Worm (Caenorhabditis elegans) whole organism, early embryonic: Measurements from ENCODE around the gene abu-6.

ENCODE experiments used
- B0310.2 ChIP-seq: sonication (generic microtip); optimal IDR thresholded peaks from 2 replicates; lab custom pipeline; 2016; ENCODE audit warnings: mild to moderate bottlenecking, missing genetic modification characterization, missing compliant biosample characterization
- F13C5.2 ChIP-seq: sonication (generic microtip); optimal IDR thresholded peaks from 2 replicates; lab custom pipeline; 2017; ENCODE audit warnings: mild to moderate bottlenecking, missing genetic modification characterization, inconsistent platforms, missing compliant biosample characterization
- aly-1 ChIP-seq: sonication (generic microtip); optimal IDR thresholded peaks from 2 replicates; lab custom pipeline; 2016; ENCODE audit warnings: missing genetic modification characterization, missing compliant biosample characterization
- ama-1 ChIP-seq: fragments of 150-350 bp; optimal IDR thresholded peaks from 2 replicates; lab custom pipeline; 2014
- flt-1 ChIP-seq: fragments of 200-800 bp; sonication (Bioruptor generic); IDR thresholded peaks from 2 replicates; pipeline ENCODE4 v1.3.6; 2022; ENCODE audit warnings: missing genetic modification characterization, missing compliant biosample characterization
- hmg-4 ChIP-seq: fragments of 200-800 bp; sonication (Bioruptor generic); optimal IDR thresholded peaks from 2 replicates; lab custom pipeline; 2018; ENCODE audit warnings: mild to moderate bottlenecking, missing genetic modification characterization, missing compliant biosample characterization
- hnd-1 ChIP-seq: sonication (generic microtip); optimal IDR thresholded peaks from 2 replicates; lab custom pipeline; 2016; ENCODE audit warnings: missing genetic modification characterization, missing compliant biosample characterization
- pes-1 ChIP-seq: fragments of 200-800 bp; sonication (Bioruptor generic); IDR thresholded peaks from 2 replicates; pipeline ENCODE4 v1.3.6; 2022; ENCODE audit warnings: missing genetic modification reagents, missing genetic modification characterization, missing compliant biosample characterization
- scrt-1 ChIP-seq: fragments of 200-800 bp; sonication (Bioruptor generic); IDR thresholded peaks from 2 replicates; pipeline ENCODE4 v1.3.6; 2022; ENCODE audit warnings: missing genetic modification characterization, missing compliant biosample characterization
- sea-1 ChIP-seq: fragments of 200-800 bp; sonication (Bioruptor generic); conservative IDR thresholded peaks from 2 replicates; pipeline ENCODE4 v1.3.6; 2022; ENCODE audit warnings: missing genetic modification characterization, missing compliant biosample characterization
- tbx-11 ChIP-seq: fragments of 200-800 bp; sonication (Bioruptor generic); IDR thresholded peaks from 2 replicates; pipeline ENCODE4 v1.3.6; 2022; ENCODE audit warnings: missing genetic modification characterization, missing compliant biosample characterization
- tbx-37 ChIP-seq: fragments of 200-800 bp; sonication (Bioruptor generic); conservative IDR thresholded peaks from 2 replicates; pipeline ENCODE4 v1.3.6; 2022; ENCODE audit warnings: missing genetic modification reagents, missing genetic modification characterization, missing compliant biosample characterization
- tra-4 ChIP-seq: sonication (generic microtip); optimal IDR thresholded peaks from 2 replicates; lab custom pipeline; 2017; ENCODE audit warnings: missing genetic modification characterization, missing compliant biosample characterization

DNA sequence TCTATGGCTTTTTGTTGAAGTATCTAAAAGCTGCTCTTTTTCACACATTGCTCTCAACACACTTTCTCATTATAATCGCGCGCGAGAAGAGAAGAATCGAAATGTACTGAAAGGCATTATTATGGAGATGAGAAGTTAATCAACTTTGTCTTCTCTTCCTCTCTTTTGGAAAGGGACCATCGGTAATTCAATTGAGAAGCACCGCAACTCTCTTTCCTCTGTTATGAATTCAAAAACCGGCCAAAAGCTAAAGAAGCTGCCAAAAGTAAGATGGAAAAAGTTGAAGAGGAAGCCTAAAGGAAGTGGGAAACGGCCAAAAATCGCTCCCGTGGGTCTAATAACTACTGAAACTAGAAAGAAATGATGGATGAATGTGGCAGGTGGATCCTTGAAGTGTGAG, 38.5 kb upstream of the abu-6 start:
- TF ChIP-seq ama-1, result no peak
- TF ChIP-seq hmg-4 (GFP tag; lab: Kevin White, UChicago), result no peak
- no peak for TF ChIP-seq sea-1 (GFP tag; lab: Robert Waterston, UW)
- no peak for TF ChIP-seq tbx-37 (GFP tag; lab: Robert Waterston, UW)
- TF ChIP-seq pes-1 (GFP tag; lab: Robert Waterston, UW), result no peak
- TF ChIP-seq scrt-1 (GFP tag; lab: Robert Waterston, UW), result no peak
- TF ChIP-seq hnd-1 (tag; lab: Kevin White, UChicago), result no peak
- TF ChIP-seq flt-1 (GFP tag; lab: Robert Waterston, UW), result no peak
- no peak for TF ChIP-seq aly-1 (tag; lab: Kevin White, UChicago)
- no peak for TF ChIP-seq tra-4 (tag; lab: Kevin White, UChicago)
- TF ChIP-seq B0310.2 (tag; lab: Kevin White, UChicago), result no peak
- no peak for TF ChIP-seq tbx-11
- TF ChIP-seq F13C5.2 (tag; lab: Kevin White, UChicago), result no peak
